Fruit fly (Drosophila melanogaster) whole organism, embryonic: ENCODE results near the gene Ac76E.

ENCODE experiments used
- BEAF-32 ChIP-seq: fragments of 200-800 bp; sonication (Bioruptor generic); optimal IDR thresholded peaks from 3 replicates; lab custom pipeline; 2017; ENCODE audit warnings: missing biosample characterization, missing genetic modification characterization, mild to moderate bottlenecking, moderate library complexity, missing genetic modification reagents
- CG10462 ChIP-seq: fragments of 200-800 bp; sonication (Bioruptor generic); optimal IDR thresholded peaks from 2 replicates; lab custom pipeline; 2016; ENCODE audit warnings: missing biosample characterization, missing genetic modification characterization
- CG11723 ChIP-seq: fragments of 200-800 bp; sonication (Bioruptor generic); optimal IDR thresholded peaks from 2 replicates; lab custom pipeline; 2017; ENCODE audit warnings: missing biosample characterization, mild to moderate bottlenecking, missing genetic modification characterization
- CG12659 ChIP-seq: fragments of 200-800 bp; sonication (Bioruptor generic); optimal IDR thresholded peaks from 3 replicates; lab custom pipeline; 2017; ENCODE audit warnings: mild to moderate bottlenecking, missing biosample characterization, missing genetic modification reagents, missing genetic modification characterization
- CG13287 ChIP-seq: fragments of 200-800 bp; sonication (Bioruptor generic); IDR thresholded peaks from 2 replicates; pipeline ENCODE4 v1.3.6; 2022; ENCODE audit warnings: missing biosample characterization, missing genetic modification characterization; ENCODE audit not compliant: partially characterized antibody
- CG14050 ChIP-seq: fragments of 200-800 bp; sonication (Bioruptor generic); IDR thresholded peaks from 3 replicates; pipeline ENCODE4 v1.3.6; 2022; ENCODE audit warnings: missing biosample characterization, missing genetic modification characterization
- CG17328 ChIP-seq: fragments of 200-800 bp; sonication (Bioruptor generic); IDR thresholded peaks from 2 replicates; pipeline ENCODE4 v1.3.6; 2022; ENCODE audit warnings: missing biosample characterization, missing genetic modification characterization
- CG18619 ChIP-seq: fragments of 200-800 bp; sonication (Bioruptor generic); optimal IDR thresholded peaks from 3 replicates; lab custom pipeline; 2017; ENCODE audit warnings: missing biosample characterization, mild to moderate bottlenecking, missing genetic modification characterization
- CG34376 ChIP-seq: fragments of 200-800 bp; sonication (Bioruptor generic); optimal IDR thresholded peaks from 2 replicates; lab custom pipeline; 2018; ENCODE audit warnings: missing biosample characterization, mild to moderate bottlenecking, missing genetic modification characterization
- CG3838 ChIP-seq: fragments of 200-800 bp; sonication (Bioruptor generic); optimal IDR thresholded peaks from 3 replicates; lab custom pipeline; 2016; ENCODE audit warnings: missing biosample characterization, missing genetic modification characterization
- CG6683 ChIP-seq: fragments of 200-800 bp; sonication (Bioruptor generic); optimal IDR thresholded peaks from 2 replicates; lab custom pipeline; 2017; ENCODE audit warnings: missing biosample characterization, mild to moderate bottlenecking, missing genetic modification characterization, missing genetic modification reagents
- CG7357 ChIP-seq: fragments of 200-800 bp; sonication (Bioruptor generic); IDR thresholded peaks from 3 replicates; pipeline ENCODE4 v1.3.6; 2022; ENCODE audit warnings: missing biosample characterization, missing genetic modification characterization
- CG7987 ChIP-seq: fragments of 200-800 bp; sonication (Bioruptor generic); optimal IDR thresholded peaks from 2 replicates; lab custom pipeline; 2018; ENCODE audit warnings: missing biosample characterization, mild to moderate bottlenecking, missing genetic modification characterization, moderate library complexity
- CG9215 ChIP-seq: fragments of 200-800 bp; sonication (Bioruptor generic); IDR thresholded peaks from 2 replicates; pipeline ENCODE4 v1.3.6; 2022; ENCODE audit warnings: missing biosample characterization, missing genetic modification characterization
- CG9437 ChIP-seq: fragments of 200-800 bp; sonication (Bioruptor generic); optimal IDR thresholded peaks from 2 replicates; lab custom pipeline; 2018; ENCODE audit warnings: missing biosample characterization, mild to moderate bottlenecking, missing genetic modification characterization
- CG9876 ChIP-seq: fragments of 200-800 bp; sonication (Bioruptor generic); optimal IDR thresholded peaks from 2 replicates; lab custom pipeline; 2016; ENCODE audit warnings: missing biosample characterization, missing genetic modification characterization
- CHES-1-like ChIP-seq: fragments of 200-800 bp; sonication (Bioruptor generic); optimal IDR thresholded peaks from 2 replicates; lab custom pipeline; 2016; ENCODE audit warnings: missing biosample characterization, missing genetic modification characterization
- CrebB ChIP-seq: fragments of 200-800 bp; sonication (Bioruptor generic); optimal IDR thresholded peaks from 3 replicates; lab custom pipeline; 2018; ENCODE audit warnings: missing biosample characterization, mild to moderate bottlenecking, missing genetic modification characterization
- Deaf1 ChIP-seq: fragments of 200-800 bp; optimal IDR thresholded peaks from 3 replicates; lab custom pipeline; 2019; ENCODE audit warnings: missing biosample characterization, mild to moderate bottlenecking, missing genetic modification characterization, moderate library complexity
- Dek ChIP-seq: fragments of 200-800 bp; sonication (Bioruptor generic); optimal IDR thresholded peaks from 3 replicates; lab custom pipeline; 2019; ENCODE audit warnings: missing biosample characterization, mild to moderate bottlenecking, missing genetic modification characterization, moderate library complexity
- Dp ChIP-seq: fragments of 200-800 bp; sonication (Bioruptor generic); optimal IDR thresholded peaks from 2 replicates; lab custom pipeline; 2018; ENCODE audit warnings: missing biosample characterization, mild to moderate bottlenecking, missing genetic modification characterization, moderate library complexity
- E2f2 ChIP-seq: fragments of 200-800 bp; sonication (Bioruptor generic); IDR thresholded peaks from 2 replicates; pipeline ENCODE4 v1.3.6; 2022; ENCODE audit warnings: missing biosample characterization, missing genetic modification characterization
- ERR ChIP-seq: fragments of 200-800 bp; sonication (Bioruptor generic); optimal IDR thresholded peaks from 2 replicates; lab custom pipeline; 2016; ENCODE audit warnings: missing biosample characterization, missing genetic modification characterization
- Eip74EF ChIP-seq, 2 experiments: fragments of 200-800 bp in 1 of 2; fragments of >200 bp in 1 of 2; sonication (Bioruptor generic) in 1 of 2; optimal IDR thresholded peaks; 2 replicates each; lab custom pipeline; 2017 to 2019; ENCODE audit warnings: missing biosample characterization in 2 of 2, missing genetic modification characterization in 2 of 2, mild to moderate bottlenecking in 1 of 2, moderate library complexity in 1 of 2
- NK7.1 ChIP-seq: fragments of 200-800 bp; sonication (Bioruptor generic); optimal IDR thresholded peaks from 3 replicates; lab custom pipeline; 2016; ENCODE audit warnings: missing biosample characterization, missing genetic modification characterization
- NfI ChIP-seq: fragments of 200-800 bp; sonication (Bioruptor generic); optimal IDR thresholded peaks from 3 replicates; lab custom pipeline; 2018; ENCODE audit warnings: missing biosample characterization, mild to moderate bottlenecking, missing genetic modification characterization, moderate library complexity
- Oli ChIP-seq: fragments of 200-800 bp; sonication (Bioruptor generic); optimal IDR thresholded peaks from 2 replicates; lab custom pipeline; 2018; ENCODE audit warnings: missing biosample characterization, mild to moderate bottlenecking, missing genetic modification characterization, moderate library complexity
- Optix ChIP-seq: fragments of 200-800 bp; sonication (Bioruptor generic); IDR thresholded peaks from 3 replicates; pipeline ENCODE4 v1.3.6; 2022; ENCODE audit warnings: missing biosample characterization, missing genetic modification characterization
- PHDP ChIP-seq: fragments of 200-800 bp; sonication (Bioruptor generic); optimal IDR thresholded peaks from 3 replicates; lab custom pipeline; 2018; ENCODE audit warnings: missing biosample characterization, mild to moderate bottlenecking, missing genetic modification characterization, moderate library complexity
- Tbp ChIP-seq: fragments of >200 bp; optimal IDR thresholded peaks from 2 replicates; lab custom pipeline; 2018; ENCODE audit warnings: missing biosample characterization, missing genetic modification characterization
- bigmax ChIP-seq: fragments of 200-800 bp; sonication (Bioruptor generic); optimal IDR thresholded peaks from 2 replicates; lab custom pipeline; 2018; ENCODE audit warnings: missing biosample characterization, mild to moderate bottlenecking, missing genetic modification characterization
- chn ChIP-seq: fragments of 200-800 bp; sonication (Bioruptor generic); optimal IDR thresholded peaks from 2 replicates; lab custom pipeline; 2016; ENCODE audit warnings: missing biosample characterization, missing genetic modification characterization
- croc ChIP-seq: fragments of 200-800 bp; sonication (Bioruptor generic); conservative IDR thresholded peaks from 3 replicates; pipeline ENCODE4 v1.3.6; 2022; ENCODE audit warnings: missing biosample characterization, missing genetic modification characterization
- fd102C ChIP-seq: fragments of 200-800 bp; sonication (Bioruptor generic); optimal IDR thresholded peaks from 2 replicates; lab custom pipeline; 2018; ENCODE audit warnings: missing biosample characterization, mild to moderate bottlenecking, missing genetic modification characterization, moderate library complexity
- lab ChIP-seq: fragments of 200-800 bp; sonication (Bioruptor generic); optimal IDR thresholded peaks from 3 replicates; lab custom pipeline; 2017; ENCODE audit warnings: missing biosample characterization, missing genetic modification characterization, mild to moderate bottlenecking, moderate library complexity, missing genetic modification reagents
- oc ChIP-seq: fragments of 200-800 bp; sonication (Bioruptor generic); optimal IDR thresholded peaks from 2 replicates; lab custom pipeline; 2018; ENCODE audit warnings: missing biosample characterization, mild to moderate bottlenecking, missing genetic modification characterization, moderate library complexity
- odd ChIP-seq: fragments of 200-800 bp; sonication (Bioruptor generic); optimal IDR thresholded peaks from 2 replicates; lab custom pipeline; 2017; ENCODE audit warnings: missing biosample characterization, mild to moderate bottlenecking, missing genetic modification characterization
- otp ChIP-seq: fragments of 200-800 bp; sonication (Bioruptor generic); IDR thresholded peaks from 3 replicates; pipeline ENCODE4, ENCODE4 v1.3.6; 2022; ENCODE audit warnings: missing biosample characterization, missing genetic modification characterization
- pfk ChIP-seq: fragments of 200-800 bp; sonication (Bioruptor generic); optimal IDR thresholded peaks from 2 replicates; lab custom pipeline; 2018; ENCODE audit warnings: missing biosample characterization, mild to moderate bottlenecking, missing genetic modification characterization, moderate library complexity
- phol ChIP-seq: fragments of 200-800 bp; sonication (Bioruptor generic); optimal IDR thresholded peaks from 3 replicates; lab custom pipeline; 2018; ENCODE audit warnings: missing biosample characterization, mild to moderate bottlenecking, missing genetic modification characterization, moderate library complexity
- pita ChIP-seq: fragments of 200-800 bp; sonication (Bioruptor generic); optimal IDR thresholded peaks from 2 replicates; lab custom pipeline; 2017; ENCODE audit warnings: missing biosample characterization, mild to moderate bottlenecking, missing genetic modification characterization
- prd ChIP-seq, 3 experiments: fragments of >200 bp in 2 of 3; fragments of 200-800 bp in 1 of 3; sonication (Bioruptor generic) in 1 of 3; optimal IDR thresholded peaks in 2 of 3; IDR thresholded peaks in 1 of 3; 2 replicates in 2 of 3; 3 replicates in 1 of 3; pipeline versions ENCODE4 v1.3.6 to Lab custom; 2017 to 2022; ENCODE audit warnings: missing biosample characterization in 1 of 3, missing genetic modification characterization in 1 of 3
- psq ChIP-seq: fragments of 200-800 bp; sonication (Bioruptor generic); optimal IDR thresholded peaks from 2 replicates; lab custom pipeline; 2017; ENCODE audit warnings: missing biosample characterization, missing genetic modification characterization
- rib ChIP-seq: fragments of 200-800 bp; sonication (Bioruptor generic); IDR thresholded peaks from 2 replicates; pipeline ENCODE4 v1.3.6; 2022; ENCODE audit warnings: missing biosample characterization, missing genetic modification characterization
- slbo ChIP-seq: fragments of 200-800 bp; sonication (Bioruptor generic); IDR thresholded peaks from 2 replicates; pipeline ENCODE4 v1.3.6; 2022; ENCODE audit warnings: missing biosample characterization, missing genetic modification characterization
- stc ChIP-seq: fragments of 200-800 bp; sonication (Bioruptor generic); IDR thresholded peaks from 2 replicates; pipeline ENCODE4 v1.3.6; 2022; ENCODE audit warnings: missing biosample characterization, missing genetic modification characterization
- trh ChIP-seq: fragments of 200-800 bp; sonication (Bioruptor generic); optimal IDR thresholded peaks from 2 replicates; lab custom pipeline; 2016; ENCODE audit warnings: missing biosample characterization, missing genetic modification characterization
- unpg ChIP-seq: fragments of 200-800 bp; sonication (Bioruptor generic); optimal IDR thresholded peaks from 3 replicates; lab custom pipeline; 2018; ENCODE audit warnings: missing biosample characterization, mild to moderate bottlenecking, missing genetic modification characterization, moderate library complexity
- wor ChIP-seq: fragments of 200-800 bp; sonication (Bioruptor generic); IDR thresholded peaks from 2 replicates; pipeline ENCODE4 v1.3.6; 2022; ENCODE audit warnings: missing biosample characterization, missing genetic modification characterization
- zf30C ChIP-seq: fragments of 200-800 bp; sonication (Bioruptor generic); optimal IDR thresholded peaks from 3 replicates; lab custom pipeline; 2018; ENCODE audit warnings: missing biosample characterization, mild to moderate bottlenecking, missing genetic modification characterization

Ac76E gene

DNA sequence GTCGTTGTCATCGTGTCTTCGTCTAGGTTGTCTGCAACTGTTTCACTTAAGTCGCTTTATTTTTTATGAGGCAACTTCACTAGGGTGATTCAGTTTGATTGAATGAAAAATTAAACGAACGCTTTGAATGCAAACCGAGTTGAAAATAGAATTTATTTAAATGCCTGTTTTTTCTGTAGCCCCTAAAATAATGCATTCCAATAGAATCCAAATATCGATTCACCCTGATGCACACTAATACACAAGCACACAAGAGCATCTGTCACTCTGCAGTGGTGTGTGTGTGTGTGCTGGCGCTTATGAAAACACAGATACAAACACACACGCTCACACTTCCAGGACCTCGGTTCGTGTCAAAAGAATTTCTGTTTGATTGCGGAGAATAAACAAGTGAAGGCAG, 22.7 kb downstream of the Ac76E start (continued):
- TF ChIP-seq croc (GFP tag; lab: Robert Waterston, UW) = no peak
- no peak for TF ChIP-seq BEAF-32 (GFP tag; lab: Kevin White, UChicago)
- TF ChIP-seq unpg (GFP tag; lab: Kevin White, UChicago) = peak; percentile 44
- no peak for TF ChIP-seq CG11723 (GFP tag; lab: Kevin White, UChicago)
- 0 out of 2 replicates have a peak, but pooled peaks have one; percentile 13 for TF ChIP-seq slbo (GFP tag; lab: Robert Waterston, UW)
- no peak for TF ChIP-seq Eip74EF (GFP tag; optimal IDR thresholded peaks at IDR 0.05; lab: Kevin White, UChicago)
- TF ChIP-seq Dek (tag; lab: Kevin White, UChicago) = peak; percentile 20
- no peak for TF ChIP-seq CG13287 (GFP tag; lab: Robert Waterston, UW)
- no peak for TF ChIP-seq CG17328 (GFP tag; lab: Robert Waterston, UW)
- peak; percentile 18 for TF ChIP-seq CG12659
- no peak for TF ChIP-seq CG10462
- TF ChIP-seq rib (GFP tag; lab: Robert Waterston, UW) = no peak
- TF ChIP-seq CG6683 (GFP tag; lab: Kevin White, UChicago) = no peak
- TF ChIP-seq prd (optimal IDR thresholded peaks at IDR 0.05; lab: Kevin White, UChicago) = no peak
- no peak for TF ChIP-seq prd (GFP tag; IDR thresholded peaks at IDR 0.05; lab: Robert Waterston, UW)
- TF ChIP-seq CG18619 (GFP tag; lab: Kevin White, UChicago) = no peak
- TF ChIP-seq E2f2 (GFP tag; lab: Robert Waterston, UW) = no peak
- TF ChIP-seq NK7.1 (GFP tag; lab: Kevin White, UChicago) = no peak
- TF ChIP-seq phol (tag; lab: Kevin White, UChicago) = no peak
- no peak for TF ChIP-seq CG9437 (GFP tag; lab: Kevin White, UChicago)
- TF ChIP-seq CG14050 = no peak; the same call in 2 of the 3 replicates
- TF ChIP-seq pfk (GFP tag; lab: Kevin White, UChicago) = no peak
- TF ChIP-seq pita (GFP tag; lab: Kevin White, UChicago) = no peak
- no peak for TF ChIP-seq Optix (GFP tag; lab: Robert Waterston, UW)
- peak; percentile 50 for TF ChIP-seq NfI (GFP tag; lab: Kevin White, UChicago)
- no peak for TF ChIP-seq Deaf1 (tag; lab: Kevin White, UChicago)
- TF ChIP-seq trh (GFP tag; lab: Kevin White, UChicago) = no peak
- TF ChIP-seq CG34376 (GFP tag; lab: Kevin White, UChicago) = peak; percentile 28
- TF ChIP-seq CrebB (tag; lab: Kevin White, UChicago) = peak; percentile 22
- TF ChIP-seq bigmax = no peak
- TF ChIP-seq zf30C (GFP tag; lab: Kevin White, UChicago) = no peak
- TF ChIP-seq otp = no peak
- TF ChIP-seq CG9876 (GFP tag; lab: Kevin White, UChicago) = no peak
- TF ChIP-seq PHDP (tag; lab: Kevin White, UChicago) = peak; percentile 39
- TF ChIP-seq CG3838 = no peak
- no peak for TF ChIP-seq psq (GFP tag; lab: Kevin White, UChicago)
- no peak for TF ChIP-seq CHES-1-like (GFP tag; lab: Kevin White, UChicago)
- no peak for TF ChIP-seq wor (GFP tag; lab: Robert Waterston, UW)
- no peak for TF ChIP-seq CG7357 (GFP tag; lab: Robert Waterston, UW)
- no peak for TF ChIP-seq Tbp
- TF ChIP-seq fd102C (GFP tag; lab: Kevin White, UChicago) = no peak
- TF ChIP-seq Oli (tag; lab: Kevin White, UChicago) = no peak
- TF ChIP-seq CG7987 (GFP tag; lab: Kevin White, UChicago) = no peak
- no peak for TF ChIP-seq CG9215 (GFP tag; lab: Robert Waterston, UW)
- no peak for TF ChIP-seq stc (GFP tag; lab: Robert Waterston, UW)
- TF ChIP-seq oc (tag; lab: Kevin White, UChicago) = no peak
- TF ChIP-seq odd (GFP tag; lab: Kevin White, UChicago) = peak; percentile 5
- peak; percentile 56 for TF ChIP-seq lab (GFP tag; lab: Kevin White, UChicago)
- no peak for TF ChIP-seq Dp (GFP tag; lab: Kevin White, UChicago)
- TF ChIP-seq ERR (GFP tag; lab: Kevin White, UChicago) = no peak
- TF ChIP-seq chn = no peak
